Worm (Caenorhabditis elegans) whole organism, L1 larva: Measurements from ENCODE around the gene adah-1.
A peak's percentile ranks its signal among the peaks of the same experiment; 100 is the strongest.

ENCODE experiments used
- aha-1 ChIP-seq: fragments of 150-350 bp; optimal IDR thresholded peaks from 2 replicates; lab custom pipeline; 2014; ENCODE audit warnings: missing biosample characterization, missing genetic modification characterization
- alr-1 ChIP-seq: fragments of 200-800 bp; sonication (Bioruptor generic); optimal IDR thresholded peaks from 2 replicates; lab custom pipeline; 2018; ENCODE audit warnings: borderline replicate concordance, mild to moderate bottlenecking, missing genetic modification characterization, missing compliant biosample characterization
- ama-1 ChIP-seq: fragments of 150-350 bp; optimal IDR thresholded peaks from 2 replicates; lab custom pipeline; 2014
- blmp-1 ChIP-seq: fragments of 150-350 bp; optimal IDR thresholded peaks from 2 replicates; lab custom pipeline; 2014; ENCODE audit warnings: missing biosample characterization, missing genetic modification characterization
- ceh-63 ChIP-seq: fragments of 200-800 bp; sonication (Bioruptor generic); optimal IDR thresholded peaks from 2 replicates; lab custom pipeline; 2018; ENCODE audit warnings: mild to moderate bottlenecking, missing genetic modification characterization, missing compliant biosample characterization
- ceh-82 ChIP-seq, 3 experiments: fragments of 150-350 bp in 1 of 3; sonication (generic microtip) in 2 of 3; optimal IDR thresholded peaks; 2 replicates each; lab custom pipeline; 2014 to 2017; ENCODE audit warnings: missing biosample characterization in 3 of 3, missing genetic modification characterization in 3 of 3
- ceh-88 ChIP-seq: fragments of 200-800 bp; sonication (Bioruptor generic); IDR thresholded peaks from 2 replicates; pipeline ENCODE4 v1.3.6; 2022; ENCODE audit warnings: missing genetic modification characterization, missing compliant biosample characterization
- ces-1 ChIP-seq: fragments of 150-350 bp; optimal IDR thresholded peaks from 2 replicates; lab custom pipeline; 2014; ENCODE audit warnings: missing biosample characterization, missing genetic modification reagents, missing genetic modification characterization
- dpl-1 ChIP-seq, 3 experiments: fragments of 150-350 bp in 2 of 3; sonication (generic microtip) in 1 of 3; optimal IDR thresholded peaks; 2 replicates each; lab custom pipeline; 2014 to 2017; ENCODE audit warnings: missing biosample characterization in 3 of 3, missing genetic modification characterization in 3 of 3, missing genetic modification reagents in 3 of 3
- dsc-1 ChIP-seq: sonication (generic microtip); optimal IDR thresholded peaks from 2 replicates; lab custom pipeline; 2016; ENCODE audit warnings: mild to moderate bottlenecking, missing genetic modification characterization, missing compliant biosample characterization
- efl-3 ChIP-seq: fragments of 200-800 bp; sonication (Bioruptor generic); optimal IDR thresholded peaks from 2 replicates; lab custom pipeline; 2018; ENCODE audit warnings: mild to moderate bottlenecking, missing genetic modification characterization, missing compliant biosample characterization
- egl-13 ChIP-seq: sonication (generic microtip); optimal IDR thresholded peaks from 2 replicates; lab custom pipeline; 2016; ENCODE audit warnings: missing genotype, missing genetic modification reagents, missing genetic modification characterization, missing compliant biosample characterization
- elt-2 ChIP-seq: sonication (generic microtip); optimal IDR thresholded peaks from 2 replicates; lab custom pipeline; 2016; ENCODE audit warnings: missing genetic modification characterization, mild to moderate bottlenecking, inconsistent platforms, missing compliant biosample characterization, missing genetic modification reagents
- ets-5 ChIP-seq: fragments of 200-800 bp; sonication (Bioruptor generic); IDR thresholded peaks from 2 replicates; pipeline ENCODE4 v1.3.6; 2022; ENCODE audit warnings: missing genetic modification characterization, missing compliant biosample characterization
- fkh-10 ChIP-seq: sonication (generic microtip); optimal IDR thresholded peaks from 2 replicates; lab custom pipeline; 2017; ENCODE audit warnings: missing biosample characterization, missing genetic modification reagents, missing genetic modification characterization
- fkh-8 ChIP-seq: sonication (generic microtip); optimal IDR thresholded peaks from 2 replicates; lab custom pipeline; 2016; ENCODE audit warnings: mild to moderate bottlenecking, missing genetic modification characterization, missing compliant biosample characterization
- grh-1 ChIP-seq: fragments of 200-800 bp; sonication (Bioruptor generic); IDR thresholded peaks from 2 replicates; pipeline ENCODE4 v1.3.6; 2022; ENCODE audit warnings: missing genetic modification reagents, missing genetic modification characterization, missing compliant biosample characterization
- jun-1 ChIP-seq: fragments of 150-350 bp; optimal IDR thresholded peaks from 2 replicates; lab custom pipeline; 2014; ENCODE audit warnings: missing biosample characterization, missing genetic modification reagents, missing genetic modification characterization
- lin-13 ChIP-seq: fragments of 150-350 bp; optimal IDR thresholded peaks from 2 replicates; lab custom pipeline; 2014; ENCODE audit warnings: missing biosample characterization, missing genetic modification reagents, missing genetic modification characterization
- lin-14 ChIP-seq: fragments of 200-800 bp; sonication (Bioruptor generic); optimal IDR thresholded peaks from 2 replicates; lab custom pipeline; 2018; ENCODE audit warnings: mild to moderate bottlenecking, missing genetic modification characterization, moderate library complexity, missing compliant biosample characterization
- lin-15B ChIP-seq: fragments of 150-350 bp; sonication (generic microtip); optimal IDR thresholded peaks from 3 replicates; lab custom pipeline; 2014; ENCODE audit warnings: missing biosample characterization, missing genetic modification characterization
- lin-39 ChIP-seq: fragments of 150-350 bp; optimal IDR thresholded peaks from 2 replicates; lab custom pipeline; 2014; ENCODE audit warnings: missing biosample characterization, missing genetic modification reagents, missing genetic modification characterization
- lir-3 ChIP-seq: sonication (generic microtip); optimal IDR thresholded peaks from 2 replicates; lab custom pipeline; 2016; ENCODE audit warnings: mild to moderate bottlenecking, missing genetic modification characterization, moderate library complexity, missing compliant biosample characterization; ENCODE audit not compliant: poor library complexity
- lsy-2 ChIP-seq, 2 experiments: fragments of 150-350 bp; optimal IDR thresholded peaks; 2 replicates each; lab custom pipeline; 2014; ENCODE audit warnings: missing biosample characterization in 2 of 2, missing genetic modification characterization in 2 of 2
- mab-9 ChIP-seq: fragments of 200-800 bp; sonication (Bioruptor generic); IDR thresholded peaks from 2 replicates; pipeline ENCODE4 v1.3.6; 2022; ENCODE audit warnings: missing genetic modification reagents, missing genetic modification characterization, missing compliant biosample characterization
- mdl-1 ChIP-seq, 2 experiments: fragments of 150-350 bp; optimal IDR thresholded peaks; 2 replicates each; lab custom pipeline; 2014 to 2017; ENCODE audit warnings: missing biosample characterization in 2 of 2, missing genetic modification characterization in 2 of 2, inconsistent platforms in 1 of 2
- mep-1 ChIP-seq: fragments of 150-350 bp; optimal IDR thresholded peaks from 2 replicates; lab custom pipeline; 2014; ENCODE audit warnings: missing biosample characterization, missing genetic modification characterization
- nhr-11 ChIP-seq: fragments of 150-350 bp; optimal IDR thresholded peaks from 2 replicates; lab custom pipeline; 2014; ENCODE audit warnings: missing biosample characterization, missing genetic modification characterization
- nhr-237 ChIP-seq: fragments of 150-350 bp; optimal IDR thresholded peaks from 2 replicates; lab custom pipeline; 2014; ENCODE audit warnings: missing biosample characterization, missing genetic modification characterization
- nhr-77 ChIP-seq: fragments of 150-350 bp; optimal IDR thresholded peaks from 2 replicates; lab custom pipeline; 2014; ENCODE audit warnings: missing biosample characterization, missing genetic modification characterization
- nhr-84 ChIP-seq: sonication (generic microtip); optimal IDR thresholded peaks from 2 replicates; lab custom pipeline; 2017; ENCODE audit warnings: missing biosample characterization, missing genetic modification characterization
- nhr-85 ChIP-seq: sonication (generic microtip); peaks from one replicate; lab custom pipeline; 2016; ENCODE audit warnings: missing genetic modification characterization, inconsistent platforms, missing compliant biosample characterization
- pag-3 ChIP-seq: sonication (generic microtip); optimal IDR thresholded peaks from 2 replicates; lab custom pipeline; 2017; ENCODE audit warnings: missing genetic modification characterization, mild to moderate bottlenecking, missing compliant biosample characterization, antibody characterized with exemption, borderline replicate concordance; ENCODE audit not compliant: insufficient read depth
- pqm-1 ChIP-seq: sonication (generic microtip); optimal IDR thresholded peaks from 3 replicates; lab custom pipeline; 2017; ENCODE audit warnings: missing biosample characterization, missing genetic modification characterization
- rnt-1 ChIP-seq: sonication (generic microtip); optimal IDR thresholded peaks from 2 replicates; lab custom pipeline; 2016; ENCODE audit warnings: mild to moderate bottlenecking, missing genetic modification characterization, moderate library complexity, missing compliant biosample characterization
- snu-23 ChIP-seq: sonication (generic microtip); optimal IDR thresholded peaks from 2 replicates; lab custom pipeline; 2016; ENCODE audit warnings: missing genetic modification characterization, missing compliant biosample characterization
- sox-4 ChIP-seq: sonication (generic microtip); optimal IDR thresholded peaks from 2 replicates; lab custom pipeline; 2016; ENCODE audit warnings: missing genetic modification characterization, missing compliant biosample characterization
- sup-37 ChIP-seq: fragments of 200-800 bp; sonication (Bioruptor generic); optimal IDR thresholded peaks from 2 replicates; lab custom pipeline; 2018; ENCODE audit warnings: mild to moderate bottlenecking, missing genetic modification characterization, missing compliant biosample characterization
- xbp-1 ChIP-seq: sonication (generic microtip); optimal IDR thresholded peaks from 2 replicates; lab custom pipeline; 2016; ENCODE audit warnings: missing genetic modification characterization, missing compliant biosample characterization
- zip-4 ChIP-seq: fragments of 200-800 bp; sonication (Bioruptor generic); optimal IDR thresholded peaks from 2 replicates; lab custom pipeline; 2018; ENCODE audit warnings: mild to moderate bottlenecking, missing genetic modification characterization, moderate library complexity, missing compliant biosample characterization
- ztf-11 ChIP-seq, 2 experiments: sonication (generic microtip); optimal IDR thresholded peaks; 2 replicates each; lab custom pipeline; 2016 to 2017; ENCODE audit warnings: missing genetic modification characterization in 2 of 2, missing biosample characterization in 1 of 2, missing compliant biosample characterization in 1 of 2
- ztf-4 ChIP-seq: fragments of 150-350 bp; optimal IDR thresholded peaks from 2 replicates; lab custom pipeline; 2014; ENCODE audit warnings: missing biosample characterization, missing genetic modification characterization

The adah-1 gene

DNA sequence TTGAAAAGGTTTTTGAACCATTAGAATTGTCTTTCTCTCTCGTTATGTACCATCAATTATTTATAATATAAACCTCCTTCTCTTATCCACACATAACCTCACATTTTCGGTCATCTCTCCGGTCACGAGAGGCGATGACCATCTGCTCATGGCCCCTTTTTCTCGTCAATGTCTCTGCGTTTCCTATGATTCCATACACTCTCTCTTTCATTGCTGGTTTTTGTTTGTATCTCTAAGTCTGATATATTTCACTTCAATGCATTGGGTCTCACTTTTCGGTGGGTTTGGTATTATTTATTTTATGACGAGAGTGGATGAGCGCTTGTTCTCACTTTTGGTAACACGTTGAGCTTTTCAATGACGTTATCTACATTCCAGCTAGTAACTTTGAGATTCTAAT lies 1.0 kb upstream of the adah-1 start (continued):
- TF ChIP-seq mab-9 (no peak), efl-3 (GFP tag; lab: Kevin White, UChicago) (no peak), nhr-84 (tag; lab: Kevin White, UChicago) (no peak), nhr-85 (tag; lab: Kevin White, UChicago) (peak; percentile 85), aha-1 (tag; lab: Kevin White, UChicago) (peak; percentile 16), ceh-88 (no peak), xbp-1 (tag; lab: Kevin White, UChicago) (peak; percentile 71), egl-13 (tag; lab: Kevin White, UChicago) (peak; percentile 39), nhr-237 (tag; lab: Kevin White, UChicago) (no peak), alr-1 (tag; lab: Kevin White, UChicago) (no peak), nhr-77 (tag; lab: Kevin White, UChicago) (peak; percentile 29), pag-3 (tag; lab: Kevin White, UChicago) (no peak), mdl-1 (tag; optimal IDR thresholded peaks at IDR 0.05; lab: Kevin White, UChicago) (peak in 1 of 2 experiments; percentile 83), ceh-63 (GFP tag; lab: Kevin White, UChicago) (no peak), sox-4 (tag; lab: Kevin White, UChicago) (no peak), lsy-2 (tag; optimal IDR thresholded peaks at IDR 0.05; lab: Kevin White, UChicago) (peak; percentile 72 to 81), mep-1 (tag; lab: Kevin White, UChicago) (peak; percentile 88), ama-1 (lab: Kevin White, UChicago) (no peak), blmp-1 (tag; lab: Kevin White, UChicago) (peak; percentile 51), lin-15B (tag; lab: Kevin White, UChicago) (peak; percentile 12), dsc-1 (tag; lab: Kevin White, UChicago) (peak; percentile 50), ceh-82 (tag; optimal IDR thresholded peaks at IDR 0.05; lab: Kevin White, UChicago) (peak; percentile 38 to 80 (median 66)), jun-1 (tag; lab: Kevin White, UChicago) (peak; percentile 48), ztf-11 (tag; optimal IDR thresholded peaks at IDR 0.05; lab: Kevin White, UChicago) (peak in 1 of 2 experiments; percentile 89), fkh-10 (GFP tag; lab: Kevin White, UChicago) (no peak), ztf-4 (tag; lab: Kevin White, UChicago) (peak; percentile 85), grh-1 (GFP tag; lab: Robert Waterston, UW) (no peak; the same call in 1 of the 2 replicates), rnt-1 (tag; lab: Kevin White, UChicago) (peak; percentile 80), zip-4 (GFP tag; lab: Kevin White, UChicago) (no peak), lin-14 (GFP tag; lab: Kevin White, UChicago) (peak; percentile 96), elt-2 (peak; percentile 26), snu-23 (GFP tag; lab: Kevin White, UChicago) (peak; percentile 92), pqm-1 (no peak), lin-39 (tag; lab: Kevin White, UChicago) (peak; percentile 34), lin-13 (GFP tag; lab: Kevin White, UChicago) (peak; percentile 14), dpl-1 (GFP tag; optimal IDR thresholded peaks at IDR 0.05; lab: Kevin White, UChicago) (peak; percentile 43 to 55 (median 48)), ets-5 (GFP tag; lab: Robert Waterston, UW) (no peak), ces-1 (no peak), fkh-8 (tag; lab: Kevin White, UChicago) (peak; percentile 37), nhr-11 (tag; lab: Kevin White, UChicago) (no peak), lir-3 (tag; lab: Kevin White, UChicago) (peak; percentile 67), sup-37 (GFP tag; lab: Kevin White, UChicago) (no peak)
